Fruit fly (Drosophila melanogaster) whole organism, embryonic: ENCODE results near the gene fzy.

Source experiments
- BEAF-32 ChIP-seq: fragments of 200-800 bp; sonication (Bioruptor generic); optimal IDR thresholded peaks from 3 replicates; lab custom pipeline; 2017; ENCODE audit warnings: missing biosample characterization, missing genetic modification characterization, mild to moderate bottlenecking, moderate library complexity, missing genetic modification reagents
- Blimp-1 ChIP-seq: fragments of 200-800 bp; sonication (Bioruptor generic); optimal IDR thresholded peaks from 3 replicates; lab custom pipeline; 2018; ENCODE audit warnings: missing biosample characterization, missing genetic modification characterization, mild to moderate bottlenecking, moderate library complexity, missing genetic modification reagents
- Bteb2 ChIP-seq: fragments of 200-800 bp; sonication (Bioruptor generic); optimal IDR thresholded peaks from 2 replicates; lab custom pipeline; 2016; ENCODE audit warnings: missing biosample characterization, missing genetic modification characterization
- CG11560 ChIP-seq: fragments of 200-800 bp; sonication (Bioruptor generic); IDR thresholded peaks from 3 replicates; pipeline ENCODE4 v1.3.6; 2022; ENCODE audit warnings: missing biosample characterization, missing genetic modification characterization
- CG11695 ChIP-seq: fragments of 200-800 bp; sonication (Bioruptor generic); IDR thresholded peaks from 3 replicates; pipeline ENCODE4 v1.3.6; 2022; ENCODE audit warnings: missing biosample characterization, missing genetic modification characterization
- CG12155 ChIP-seq: fragments of 200-800 bp; sonication (Bioruptor generic); optimal IDR thresholded peaks from 3 replicates; lab custom pipeline; 2016; ENCODE audit warnings: missing biosample characterization, missing genetic modification characterization
- CG12236 ChIP-seq: fragments of 200-800 bp; sonication (Bioruptor generic); optimal IDR thresholded peaks from 2 replicates; lab custom pipeline; 2016; ENCODE audit warnings: missing biosample characterization, missing genetic modification characterization
- CG14965 ChIP-seq: fragments of 200-800 bp; sonication (Bioruptor generic); optimal IDR thresholded peaks from 2 replicates; lab custom pipeline; 2016; ENCODE audit warnings: missing biosample characterization, missing genetic modification characterization, borderline replicate concordance
- CG15479 ChIP-seq: fragments of 200-800 bp; sonication (Bioruptor generic); optimal IDR thresholded peaks from 3 replicates; lab custom pipeline; 2019; ENCODE audit warnings: missing biosample characterization, mild to moderate bottlenecking, missing genetic modification characterization, moderate library complexity
- CG15696 ChIP-seq: fragments of 200-800 bp; sonication (Bioruptor generic); optimal IDR thresholded peaks from 2 replicates; lab custom pipeline; 2019; ENCODE audit warnings: missing biosample characterization, mild to moderate bottlenecking, missing genetic modification characterization, moderate library complexity
- CG17361 ChIP-seq: fragments of 200-800 bp; sonication (Bioruptor generic); IDR thresholded peaks from 3 replicates; pipeline ENCODE4 v1.3.6; 2022; ENCODE audit warnings: missing biosample characterization, missing genetic modification characterization
- CG2202 ChIP-seq: fragments of 200-800 bp; sonication (Bioruptor generic); optimal IDR thresholded peaks from 2 replicates; lab custom pipeline; 2018; ENCODE audit warnings: missing biosample characterization, mild to moderate bottlenecking, missing genetic modification characterization
- CG30020 ChIP-seq: fragments of 200-800 bp; optimal IDR thresholded peaks from 2 replicates; lab custom pipeline; 2019; ENCODE audit warnings: missing biosample characterization, mild to moderate bottlenecking, missing genetic modification characterization, moderate library complexity
- CG3847 ChIP-seq: fragments of 200-800 bp; sonication (Bioruptor generic); IDR thresholded peaks from 2 replicates; pipeline ENCODE4 v1.3.6; 2022; ENCODE audit warnings: missing biosample characterization, missing genetic modification characterization
- CG42726 ChIP-seq: fragments of 200-800 bp; sonication (Bioruptor generic); IDR thresholded peaks from 2 replicates; pipeline ENCODE4 v1.3.6; 2022; ENCODE audit warnings: missing biosample characterization, missing genetic modification characterization; ENCODE audit not compliant: partially characterized antibody
- CG43689 ChIP-seq: fragments of 200-800 bp; sonication (Bioruptor generic); IDR thresholded peaks from 2 replicates; pipeline ENCODE4 v1.3.6; 2022; ENCODE audit warnings: missing biosample characterization, missing genetic modification characterization
- CG5953 ChIP-seq: fragments of 200-800 bp; sonication (Bioruptor generic); IDR thresholded peaks from 2 replicates; pipeline ENCODE4 v1.3.6; 2022; ENCODE audit warnings: missing biosample characterization, missing genetic modification characterization
- CG6813 ChIP-seq: fragments of 200-800 bp; sonication (Bioruptor generic); optimal IDR thresholded peaks from 2 replicates; lab custom pipeline; 2017; ENCODE audit warnings: missing biosample characterization, missing genetic modification characterization, mild to moderate bottlenecking, moderate library complexity, missing genetic modification reagents
- ERR ChIP-seq: fragments of 200-800 bp; sonication (Bioruptor generic); optimal IDR thresholded peaks from 2 replicates; lab custom pipeline; 2016; ENCODE audit warnings: missing biosample characterization, missing genetic modification characterization
- H2.0 ChIP-seq: fragments of 200-800 bp; sonication (Bioruptor generic); IDR thresholded peaks from 2 replicates; pipeline ENCODE4 v1.3.6; 2022; ENCODE audit warnings: missing biosample characterization, missing genetic modification characterization
- HLH3B ChIP-seq: fragments of 200-800 bp; sonication (Bioruptor generic); IDR thresholded peaks from 2 replicates; pipeline ENCODE4 v1.3.6; 2022; ENCODE audit warnings: missing biosample characterization, missing genetic modification characterization
- HLH54F ChIP-seq: fragments of 200-800 bp; sonication (Bioruptor generic); optimal IDR thresholded peaks from 3 replicates; lab custom pipeline; 2016; ENCODE audit warnings: missing biosample characterization, missing genetic modification characterization
- NC2α ChIP-seq: fragments of 200-800 bp; sonication (Bioruptor generic); optimal IDR thresholded peaks from 2 replicates; lab custom pipeline; 2016; ENCODE audit warnings: missing biosample characterization, missing genetic modification characterization
- Six4 ChIP-seq: fragments of 200-800 bp; sonication (Bioruptor generic); optimal IDR thresholded peaks from 2 replicates; lab custom pipeline; 2016; ENCODE audit warnings: missing biosample characterization, missing genetic modification characterization
- aop ChIP-seq: fragments of 200-800 bp; sonication (Bioruptor generic); IDR thresholded peaks from 2 replicates; pipeline ENCODE4 v1.3.6; 2022; ENCODE audit warnings: missing biosample characterization, missing genetic modification characterization
- br ChIP-seq: fragments of >200 bp; optimal IDR thresholded peaks from 2 replicates; lab custom pipeline; 2017
- crp ChIP-seq, 2 experiments: fragments of 200-800 bp; sonication (Bioruptor generic); optimal IDR thresholded peaks; 2 replicates in 1 of 2; 3 replicates in 1 of 2; lab custom pipeline; 2017; ENCODE audit warnings: missing biosample characterization in 2 of 2, missing genetic modification characterization in 2 of 2, mild to moderate bottlenecking in 1 of 2, moderate library complexity in 1 of 2
- da ChIP-seq: fragments of 200-800 bp; sonication (Bioruptor generic); optimal IDR thresholded peaks from 2 replicates; lab custom pipeline; 2016; ENCODE audit warnings: missing biosample characterization, missing genetic modification characterization
- dimm ChIP-seq: fragments of 200-800 bp; sonication (Bioruptor generic); IDR thresholded peaks from 2 replicates; pipeline ENCODE4 v1.3.6; 2022; ENCODE audit warnings: missing biosample characterization, missing genetic modification characterization
- dysf ChIP-seq: fragments of 200-800 bp; sonication (Bioruptor generic); IDR thresholded peaks from 3 replicates; pipeline ENCODE4 v1.3.6; 2022; ENCODE audit warnings: missing biosample characterization, missing genetic modification characterization
- grau ChIP-seq: fragments of 200-800 bp; optimal IDR thresholded peaks from 3 replicates; lab custom pipeline; 2019; ENCODE audit warnings: missing biosample characterization, mild to moderate bottlenecking, missing genetic modification characterization, moderate library complexity
- hb ChIP-seq: fragments of 200-800 bp; sonication (Bioruptor generic); IDR thresholded peaks from 3 replicates; pipeline ENCODE4 v1.3.6; 2022; ENCODE audit warnings: missing biosample characterization, missing genetic modification characterization; ENCODE audit not compliant: partially characterized antibody
- lilli ChIP-seq: fragments of 200-800 bp; sonication (Bioruptor generic); optimal IDR thresholded peaks from 3 replicates; lab custom pipeline; 2016; ENCODE audit warnings: missing biosample characterization, missing genetic modification characterization
- nom ChIP-seq: fragments of 200-800 bp; sonication (Bioruptor generic); optimal IDR thresholded peaks from 2 replicates; lab custom pipeline; 2017; ENCODE audit warnings: missing biosample characterization, missing genetic modification characterization, mild to moderate bottlenecking, moderate library complexity, missing genetic modification reagents
- odd ChIP-seq: fragments of 200-800 bp; sonication (Bioruptor generic); optimal IDR thresholded peaks from 2 replicates; lab custom pipeline; 2017; ENCODE audit warnings: missing biosample characterization, mild to moderate bottlenecking, missing genetic modification characterization
- pb ChIP-seq: fragments of 200-800 bp; sonication (Bioruptor generic); optimal IDR thresholded peaks from 3 replicates; lab custom pipeline; 2016; ENCODE audit warnings: missing biosample characterization, missing genetic modification characterization
- repo ChIP-seq: fragments of 200-800 bp; sonication (Bioruptor generic); optimal IDR thresholded peaks from 2 replicates; lab custom pipeline; 2016; ENCODE audit warnings: missing biosample characterization, missing genetic modification characterization
- sisA ChIP-seq: fragments of 200-800 bp; sonication (Bioruptor generic); IDR thresholded peaks from 2 replicates; pipeline ENCODE4 v1.3.6; 2022; ENCODE audit warnings: missing biosample characterization, missing genetic modification characterization
- slou ChIP-seq: fragments of 200-800 bp; sonication (Bioruptor generic); optimal IDR thresholded peaks from 3 replicates; lab custom pipeline; 2016; ENCODE audit warnings: missing biosample characterization, missing genetic modification characterization
- tap ChIP-seq: fragments of 200-800 bp; optimal IDR thresholded peaks from 3 replicates; lab custom pipeline; 2019; ENCODE audit warnings: missing biosample characterization, mild to moderate bottlenecking, missing genetic modification characterization, moderate library complexity
- tgo ChIP-seq: fragments of 200-800 bp; sonication (Bioruptor generic); IDR thresholded peaks from 3 replicates; pipeline ENCODE4 v1.3.6; 2022; ENCODE audit warnings: missing biosample characterization, missing genetic modification characterization
- vnd ChIP-seq: fragments of 200-800 bp; sonication (Bioruptor generic); IDR thresholded peaks from 3 replicates; pipeline ENCODE4 v1.3.6; 2022; ENCODE audit warnings: missing biosample characterization, missing genetic modification characterization; ENCODE audit not compliant: partially characterized antibody
- z ChIP-seq: fragments of 200-800 bp; sonication (Bioruptor generic); IDR thresholded peaks from 3 replicates; pipeline ENCODE4 v1.3.6; 2022; ENCODE audit warnings: missing biosample characterization, missing genetic modification characterization

fzy gene

DNA sequence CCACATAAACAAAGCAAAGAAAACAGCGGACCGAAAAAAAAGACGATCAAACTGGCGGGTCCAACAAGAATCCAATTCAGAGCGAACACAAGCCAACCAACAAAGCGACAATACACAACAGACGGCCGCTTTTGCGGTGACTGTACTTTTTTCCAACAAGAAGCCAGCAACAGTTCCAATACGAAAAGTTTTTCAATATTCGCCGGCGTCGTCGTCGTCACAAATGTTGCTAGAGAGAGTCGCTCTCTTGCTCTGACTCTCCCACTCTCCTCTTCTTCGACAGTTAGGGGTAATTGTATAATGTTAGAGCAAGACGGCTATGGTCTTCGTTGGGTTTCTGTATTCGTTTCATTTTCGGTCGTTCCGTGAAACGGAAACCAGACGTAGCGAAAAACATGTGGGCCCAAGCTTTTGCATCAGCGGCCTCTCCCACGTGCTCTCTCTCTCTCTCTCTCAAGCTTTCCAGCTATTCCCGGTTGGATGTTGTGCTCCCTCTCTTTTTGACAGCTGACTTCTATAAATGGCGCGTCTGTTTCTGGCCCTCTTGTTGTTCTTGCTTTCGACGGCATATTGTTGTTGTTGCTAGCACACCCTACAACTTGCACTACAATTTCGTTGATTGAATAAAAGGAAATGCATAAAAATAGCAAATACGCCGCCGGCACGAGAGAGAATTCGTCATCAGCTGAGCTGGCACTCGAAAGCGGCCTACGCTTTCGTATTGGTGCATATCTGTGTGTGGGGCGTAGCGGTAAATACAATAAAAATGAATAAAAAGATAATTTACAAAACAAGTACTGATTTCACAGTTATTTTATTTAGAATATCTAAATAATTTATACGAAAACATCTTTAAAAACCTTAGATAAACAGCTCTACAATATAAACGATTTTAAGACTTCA is 41.3 kb upstream of the fzy start (continued):
- peak; percentile 23 for TF ChIP-seq lilli (GFP tag; lab: Kevin White, UChicago)
- TF ChIP-seq dysf (GFP tag; lab: Robert Waterston, UW), result no peak
- no peak for TF ChIP-seq CG42726 (GFP tag; lab: Robert Waterston, UW)
- TF ChIP-seq CG12155 (GFP tag; lab: Kevin White, UChicago), result no peak
- peak; percentile 43 for TF ChIP-seq ERR (GFP tag; lab: Kevin White, UChicago)
- no peak for TF ChIP-seq slou (GFP tag; lab: Kevin White, UChicago)
- TF ChIP-seq tgo, result no peak
- TF ChIP-seq Six4, result peak; percentile 21
- peak; percentile 11 to 89 for TF ChIP-seq crp (GFP tag; optimal IDR thresholded peaks at IDR 0.05; lab: Kevin White, UChicago)
- no peak for TF ChIP-seq hb (GFP tag; lab: Robert Waterston, UW)
- no peak for TF ChIP-seq sisA (GFP tag; lab: Robert Waterston, UW)
- TF ChIP-seq grau (tag; lab: Kevin White, UChicago), result peak; percentile 67
- no peak for TF ChIP-seq CG12236
- TF ChIP-seq CG6813, result peak; percentile 96
- TF ChIP-seq CG15696 (tag; lab: Kevin White, UChicago), result no peak
- peak; percentile 27 for TF ChIP-seq NC2α (GFP tag; lab: Kevin White, UChicago)
- TF ChIP-seq dimm (GFP tag; lab: Robert Waterston, UW), result no peak
- TF ChIP-seq CG15479 (GFP tag; lab: Kevin White, UChicago), result no peak
- no peak for TF ChIP-seq da (GFP tag; lab: Kevin White, UChicago)
- no peak for TF ChIP-seq CG17361 (GFP tag; lab: Robert Waterston, UW)
- no peak for TF ChIP-seq vnd
- no peak for TF ChIP-seq CG5953
- TF ChIP-seq HLH54F, result no peak
- peak; percentile 93 for TF ChIP-seq odd (GFP tag; lab: Kevin White, UChicago)
- no peak for TF ChIP-seq CG11560 (tag; lab: Robert Waterston, UW)
- TF ChIP-seq CG3847 (GFP tag; lab: Robert Waterston, UW), result no peak
- no peak for TF ChIP-seq HLH3B
- TF ChIP-seq Blimp-1 (GFP tag; lab: Kevin White, UChicago), result peak; percentile 5
- no peak for TF ChIP-seq BEAF-32
- TF ChIP-seq nom (GFP tag; lab: Kevin White, UChicago), result peak; percentile 88
- peak; percentile 82 for TF ChIP-seq tap (tag; lab: Kevin White, UChicago)
- TF ChIP-seq pb (GFP tag; lab: Kevin White, UChicago), result peak; percentile 72
- TF ChIP-seq br (lab: Kevin White, UChicago), result no peak
- no peak for TF ChIP-seq CG43689
- peak; percentile 35 for TF ChIP-seq CG30020 (tag; lab: Kevin White, UChicago)
- no peak for TF ChIP-seq H2.0 (GFP tag; lab: Robert Waterston, UW)
- TF ChIP-seq CG11695 (GFP tag; lab: Robert Waterston, UW), result no peak
- no peak for TF ChIP-seq aop (GFP tag; lab: Robert Waterston, UW)
- peak; percentile 17 for TF ChIP-seq CG14965
- TF ChIP-seq Bteb2 (GFP tag; lab: Kevin White, UChicago), result peak; percentile 28
- TF ChIP-seq repo (GFP tag; lab: Kevin White, UChicago), result peak; percentile 21
- TF ChIP-seq CG2202 (tag; lab: Kevin White, UChicago), result peak; percentile 52
- no peak for TF ChIP-seq z
